Fruit fly (Drosophila melanogaster): ENCODE data around the gene CG43249.

DNA sequence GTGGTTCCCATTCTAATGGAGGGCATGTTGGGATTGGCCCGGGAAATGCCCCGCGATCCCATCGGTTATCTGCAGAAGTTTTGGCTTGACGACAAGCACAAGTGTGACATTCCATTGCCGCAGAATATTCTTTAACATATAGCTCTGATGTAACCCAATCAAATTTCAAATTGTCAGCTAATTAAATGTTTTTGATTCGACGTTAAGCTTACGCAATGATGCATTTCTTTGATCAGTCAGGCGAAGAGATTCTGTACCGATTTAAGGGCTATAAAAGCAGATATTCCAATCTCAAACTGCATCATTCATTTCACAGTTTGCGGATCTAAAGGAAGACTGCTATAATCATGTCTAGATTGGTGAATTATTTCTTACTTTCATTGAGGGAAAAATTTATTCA is 27.6 kb downstream of the CG43249 start, which contains the start of gene retinin:
- TF ChIP-seq CG11294 (GFP tag; IDR thresholded peaks at IDR 0.05) (no peak), Lpt (GFP tag; optimal IDR thresholded peaks at IDR 0.05) (no peak), topi (GFP tag; optimal IDR thresholded peaks at IDR 0.05) (no peak), Blimp-1 (GFP tag; optimal IDR thresholded peaks at IDR 0.05) (no peak), CG6792 (GFP tag; optimal IDR thresholded peaks at IDR 0.05) (no peak), Eip93F (GFP tag; optimal IDR thresholded peaks at IDR 0.05) (no peak), esn (GFP tag; optimal IDR thresholded peaks at IDR 0.05) (no peak), Hr4 (GFP tag; optimal IDR thresholded peaks at IDR 0.05) (no peak)
